Worm (Caenorhabditis elegans) whole organism, L4 larva: ENCODE data around the gene dsl-6.

Source experiments
- F44E2.7 ChIP-seq: fragments of 200-800 bp; sonication (Bioruptor generic); IDR thresholded peaks from 2 replicates; pipeline ENCODE4 v2.1.2; 2022; ENCODE audit warnings: missing genetic modification characterization, missing compliant biosample characterization
- F49E8.2 ChIP-seq: sonication (generic microtip); optimal IDR thresholded peaks from 2 replicates; lab custom pipeline; 2016; ENCODE audit warnings: missing compliant biosample characterization, mild to moderate bottlenecking, missing genetic modification characterization, borderline replicate concordance
- Y105C5A.15 ChIP-seq: fragments of 200-800 bp; sonication (Bioruptor generic); IDR thresholded peaks from 2 replicates; pipeline ENCODE4 v1.3.6; 2022; ENCODE audit warnings: missing genetic modification characterization, missing compliant biosample characterization
- Y5F2A.4 ChIP-seq: fragments of 200-800 bp; sonication (Bioruptor generic); optimal IDR thresholded peaks from 2 replicates; lab custom pipeline; 2018; ENCODE audit warnings: mild to moderate bottlenecking, missing genetic modification characterization, missing compliant biosample characterization
- ZK337.2 ChIP-seq: fragments of 200-800 bp; sonication (Bioruptor generic); IDR thresholded peaks from 2 replicates; pipeline ENCODE4 v1.3.6; 2022; ENCODE audit warnings: missing genetic modification reagents, missing genetic modification characterization, missing compliant biosample characterization
- ZK546.5 ChIP-seq, 2 experiments: sonication (generic microtip); optimal IDR thresholded peaks; 2 replicates each; lab custom pipeline; 2017; ENCODE audit warnings: missing biosample characterization in 2 of 2, missing genetic modification characterization in 2 of 2
- ama-1 ChIP-seq: fragments of 150-350 bp; optimal IDR thresholded peaks from 2 replicates; lab custom pipeline; 2014; ENCODE audit warnings: inconsistent platforms, mixed read lengths
- arid-1 ChIP-seq: fragments of 200-800 bp; sonication (Bioruptor generic); conservative IDR thresholded peaks from 2 replicates; pipeline ENCODE4 v1.3.6; 2022; ENCODE audit warnings: missing genetic modification reagents, missing genetic modification characterization, missing compliant biosample characterization
- attf-4 ChIP-seq: sonication (generic microtip); optimal IDR thresholded peaks from 3 replicates; lab custom pipeline; 2017; ENCODE audit warnings: missing biosample characterization, missing genetic modification characterization
- ceh-32 ChIP-seq: sonication (generic microtip); optimal IDR thresholded peaks from 2 replicates; lab custom pipeline; 2016; ENCODE audit warnings: mild to moderate bottlenecking, missing genetic modification characterization, missing compliant biosample characterization; ENCODE audit not compliant: poor library complexity
- ces-1 ChIP-seq: fragments of 150-350 bp; sonication (generic microtip); optimal IDR thresholded peaks from 4 replicates; lab custom pipeline; 2014; ENCODE audit warnings: missing biosample characterization, missing genetic modification reagents, missing genetic modification characterization
- ctbp-1 ChIP-seq: fragments of 200-800 bp; sonication (Bioruptor generic); IDR thresholded peaks from 2 replicates; pipeline ENCODE4 v1.3.6; 2022; ENCODE audit warnings: missing genetic modification reagents, missing genetic modification characterization, missing compliant biosample characterization
- daf-12 ChIP-seq: fragments of 150-350 bp; optimal IDR thresholded peaks from 2 replicates; lab custom pipeline; 2014; ENCODE audit warnings: missing biosample characterization, missing genetic modification reagents, missing genetic modification characterization
- dmd-6 ChIP-seq: fragments of 200-800 bp; sonication (Bioruptor generic); IDR thresholded peaks from 2 replicates; pipeline ENCODE4 v1.3.6; 2022; ENCODE audit warnings: missing genetic modification reagents, missing genetic modification characterization, missing compliant biosample characterization
- dmd-8 ChIP-seq: fragments of 200-800 bp; sonication (Bioruptor generic); IDR thresholded peaks from 2 replicates; pipeline ENCODE4 v1.3.6; 2022; ENCODE audit warnings: missing genetic modification characterization, missing compliant biosample characterization
- dmd-9 ChIP-seq: fragments of 200-800 bp; sonication (Bioruptor generic); IDR thresholded peaks from 2 replicates; pipeline ENCODE4 v1.3.6; 2022; ENCODE audit warnings: missing genetic modification reagents, missing genetic modification characterization, missing compliant biosample characterization
- dpl-1 ChIP-seq: fragments of 150-350 bp; optimal IDR thresholded peaks from 2 replicates; lab custom pipeline; 2014; ENCODE audit warnings: missing biosample characterization, missing genetic modification reagents, missing genetic modification characterization
- duxl-1 ChIP-seq: sonication (generic microtip); optimal IDR thresholded peaks from 2 replicates; lab custom pipeline; 2016; ENCODE audit warnings: mild to moderate bottlenecking, missing genetic modification characterization, moderate library complexity, missing compliant biosample characterization; ENCODE audit not compliant: poor library complexity
- egl-43 ChIP-seq: fragments of 200-800 bp; sonication (Bioruptor generic); IDR thresholded peaks from 2 replicates; pipeline ENCODE4 v1.3.6; 2022; ENCODE audit warnings: missing genetic modification reagents, missing genetic modification characterization, missing compliant biosample characterization
- fos-1 ChIP-seq: fragments of 150-350 bp; optimal IDR thresholded peaks from 2 replicates; lab custom pipeline; 2014; ENCODE audit warnings: missing biosample characterization, missing genetic modification characterization
- gei-8 ChIP-seq: fragments of 200-800 bp; sonication (Bioruptor generic); optimal IDR thresholded peaks from 2 replicates; lab custom pipeline; 2018; ENCODE audit warnings: mild to moderate bottlenecking, missing genetic modification characterization, missing compliant biosample characterization
- hmg-1.1 ChIP-seq: fragments of 200-800 bp; sonication (Bioruptor generic); IDR thresholded peaks from 2 replicates; pipeline ENCODE4 v1.3.6; 2022; ENCODE audit warnings: missing genetic modification reagents, missing genetic modification characterization, missing compliant biosample characterization
- jun-1 ChIP-seq: fragments of 150-350 bp; optimal IDR thresholded peaks from 2 replicates; lab custom pipeline; 2014; ENCODE audit warnings: missing biosample characterization, missing genetic modification reagents, missing genetic modification characterization
- lin-29 ChIP-seq: fragments of 200-800 bp; sonication (Bioruptor generic); IDR thresholded peaks from 2 replicates; pipeline ENCODE4 v1.3.6; 2022; ENCODE audit warnings: missing genetic modification reagents, missing genetic modification characterization, missing compliant biosample characterization
- lin-39 ChIP-seq: fragments of 150-350 bp; optimal IDR thresholded peaks from 2 replicates; lab custom pipeline; 2014; ENCODE audit warnings: missing biosample characterization, missing genetic modification reagents, missing genetic modification characterization
- madf-5 ChIP-seq, 2 experiments: fragments of 200-800 bp; sonication (Bioruptor generic); IDR thresholded peaks; 2 replicates each; pipeline ENCODE4 v1.3.6; 2022; ENCODE audit warnings: missing compliant biosample characterization in 2 of 2, missing genetic modification characterization in 2 of 2
- mdl-1 ChIP-seq, 2 experiments: fragments of 150-350 bp in 1 of 2; sonication (generic microtip) in 1 of 2; optimal IDR thresholded peaks; 2 replicates each; lab custom pipeline; 2014 to 2017; ENCODE audit warnings: missing biosample characterization in 2 of 2, missing genetic modification characterization in 2 of 2
- mes-2 ChIP-seq: sonication (generic microtip); optimal IDR thresholded peaks from 2 replicates; lab custom pipeline; 2016; ENCODE audit warnings: missing genotype, mild to moderate bottlenecking, missing genetic modification characterization, missing compliant biosample characterization; ENCODE audit not compliant: poor library complexity, severe bottlenecking
- mxl-2 ChIP-seq: fragments of 200-800 bp; sonication (Bioruptor generic); conservative IDR thresholded peaks from 2 replicates; pipeline ENCODE4 v1.3.6; 2022; ENCODE audit warnings: missing genetic modification reagents, missing genetic modification characterization, missing compliant biosample characterization
- nhr-10 ChIP-seq: fragments of 150-350 bp; optimal IDR thresholded peaks from 2 replicates; lab custom pipeline; 2014; ENCODE audit warnings: missing biosample characterization, missing genetic modification characterization
- nhr-25 ChIP-seq: sonication (generic microtip); optimal IDR thresholded peaks from 2 replicates; lab custom pipeline; 2017; ENCODE audit warnings: missing genetic modification characterization, mild to moderate bottlenecking, missing compliant biosample characterization, antibody characterized with exemption, moderate library complexity, borderline replicate concordance; ENCODE audit not compliant: insufficient read depth
- nhr-41 ChIP-seq: fragments of 200-800 bp; sonication (Bioruptor generic); IDR thresholded peaks from 2 replicates; pipeline ENCODE4 v1.3.6; 2022; ENCODE audit warnings: missing genetic modification reagents, missing genetic modification characterization, missing compliant biosample characterization
- nhr-42 ChIP-seq: fragments of 200-800 bp; sonication (Bioruptor generic); IDR thresholded peaks from 2 replicates; pipeline ENCODE4 v1.3.6; 2022; ENCODE audit warnings: missing genetic modification characterization, missing compliant biosample characterization
- nhr-6 ChIP-seq: fragments of 150-350 bp; optimal IDR thresholded peaks from 2 replicates; lab custom pipeline; 2014; ENCODE audit warnings: missing biosample characterization, missing genetic modification characterization
- nhr-76 ChIP-seq: fragments of 150-350 bp; optimal IDR thresholded peaks from 2 replicates; lab custom pipeline; 2014; ENCODE audit warnings: missing biosample characterization, missing genetic modification characterization
- nhr-77 ChIP-seq: fragments of 150-350 bp; optimal IDR thresholded peaks from 2 replicates; lab custom pipeline; 2014; ENCODE audit warnings: missing biosample characterization, missing genetic modification characterization
- pha-4 ChIP-seq, 2 experiments: fragments of 150-350 bp in 1 of 2; fragments of 200-800 bp in 1 of 2; sonication (Bioruptor generic) in 1 of 2; IDR thresholded peaks in 1 of 2; optimal IDR thresholded peaks in 1 of 2; 2 replicates each; pipeline versions ENCODE4 v1.3.6 to Lab custom; 2014 to 2022; ENCODE audit warnings: missing genetic modification characterization in 2 of 2, missing genetic modification reagents in 2 of 2, missing biosample characterization in 1 of 2, missing compliant biosample characterization in 1 of 2
- php-3 ChIP-seq: fragments of 200-800 bp; sonication (Bioruptor generic); IDR thresholded peaks from 2 replicates; pipeline ENCODE4 v1.3.6; 2022; ENCODE audit warnings: missing genetic modification reagents, missing genetic modification characterization, missing compliant biosample characterization
- set-16 ChIP-seq: fragments of 200-800 bp; sonication (Bioruptor generic); IDR thresholded peaks from 2 replicates; pipeline ENCODE4 v1.3.6; 2022; ENCODE audit warnings: missing genetic modification reagents, missing genetic modification characterization, missing compliant biosample characterization
- skn-1 ChIP-seq: fragments of 150-350 bp; optimal IDR thresholded peaks from 2 replicates; lab custom pipeline; 2014; ENCODE audit warnings: missing biosample characterization, missing genetic modification characterization
- snpc-1.2 ChIP-seq: fragments of 200-800 bp; sonication (Bioruptor generic); IDR thresholded peaks from 2 replicates; pipeline ENCODE4 v1.3.6; 2022; ENCODE audit warnings: missing genetic modification reagents, missing genetic modification characterization, missing compliant biosample characterization
- zag-1 ChIP-seq: fragments of 150-350 bp; optimal IDR thresholded peaks from 2 replicates; lab custom pipeline; 2014; ENCODE audit warnings: missing biosample characterization, missing genetic modification characterization

The dsl-6 gene

DNA sequence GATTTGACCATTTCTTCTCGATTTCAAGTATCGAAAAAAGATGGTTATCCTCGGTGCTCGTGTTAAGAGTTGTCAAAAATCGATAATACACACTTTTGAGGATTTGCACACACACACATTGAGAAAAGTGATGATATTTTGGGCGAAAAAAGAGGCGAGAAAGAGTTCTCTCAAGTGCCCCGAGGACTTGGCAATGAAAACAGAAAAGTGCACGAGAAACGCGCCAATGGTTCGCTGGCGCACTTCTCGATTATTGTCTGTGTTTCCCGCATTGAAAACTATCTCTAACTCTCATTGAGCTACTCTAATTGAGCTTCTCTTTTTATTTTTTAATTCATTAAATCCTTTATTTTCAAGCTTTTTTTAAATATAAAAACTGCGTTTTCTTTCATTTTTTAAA, 35.6 kb upstream of the dsl-6 start (continued):
- TF ChIP-seq egl-43 (GFP tag; lab: Robert Waterston, UW), result no peak
- TF ChIP-seq dmd-9 (GFP tag; lab: Robert Waterston, UW), result no peak
- no peak for TF ChIP-seq zag-1 (tag; lab: Kevin White, UChicago)
- no peak for TF ChIP-seq gei-8 (GFP tag; lab: Kevin White, UChicago)
- TF ChIP-seq mes-2 (tag; lab: Kevin White, UChicago), result no peak
- 0 out of 2 replicates have a peak, but pooled peaks have one; percentile 41 for TF ChIP-seq dmd-6 (GFP tag; lab: Robert Waterston, UW)
- TF ChIP-seq nhr-10 (tag; lab: Kevin White, UChicago), result no peak
- TF ChIP-seq jun-1 (tag; lab: Kevin White, UChicago), result no peak
- no peak for TF ChIP-seq attf-4 (tag; lab: Kevin White, UChicago)
- no peak for TF ChIP-seq fos-1 (tag; lab: Kevin White, UChicago)
- no peak for TF ChIP-seq lin-39 (tag; lab: Kevin White, UChicago)
- TF ChIP-seq ZK337.2 (GFP tag; lab: Robert Waterston, UW), result no peak
- no peak for TF ChIP-seq ZK546.5 (tag; optimal IDR thresholded peaks at IDR 0.05; lab: Kevin White, UChicago)
- no peak for TF ChIP-seq skn-1 (tag; lab: Kevin White, UChicago)
- no peak for TF ChIP-seq duxl-1 (tag; lab: Kevin White, UChicago)
- TF ChIP-seq nhr-42, result no peak
- TF ChIP-seq hmg-1.1, result peak; percentile 57; the same call in 1 of the 2 replicates
- TF ChIP-seq nhr-76 (tag; lab: Kevin White, UChicago), result no peak
- peak; percentile 66 for TF ChIP-seq dpl-1 (GFP tag; lab: Kevin White, UChicago)
- TF ChIP-seq nhr-25 (tag; lab: Kevin White, UChicago), result no peak
- TF ChIP-seq arid-1 (GFP tag; lab: Robert Waterston, UW), result no peak
- no peak for TF ChIP-seq php-3 (GFP tag; lab: Robert Waterston, UW)
- no peak for TF ChIP-seq mxl-2 (GFP tag; lab: Robert Waterston, UW)
- no peak for TF ChIP-seq F49E8.2 (tag; lab: Kevin White, UChicago)
- TF ChIP-seq nhr-77 (tag; lab: Kevin White, UChicago), result peak; percentile 28
- TF ChIP-seq nhr-41 (GFP tag; lab: Robert Waterston, UW), result no peak
- no peak for TF ChIP-seq daf-12 (tag; lab: Kevin White, UChicago)
- no peak for TF ChIP-seq Y5F2A.4 (GFP tag; lab: Kevin White, UChicago)
- no peak for TF ChIP-seq F44E2.7 (GFP tag; lab: Robert Waterston, UW)
- TF ChIP-seq mdl-1 (tag; optimal IDR thresholded peaks at IDR 0.05; lab: Kevin White, UChicago), result no peak
- TF ChIP-seq nhr-6 (tag; lab: Kevin White, UChicago), result peak; percentile 14
- no peak for TF ChIP-seq madf-5 (GFP tag; IDR thresholded peaks at IDR 0.05; lab: Robert Waterston, UW)

DNA sequence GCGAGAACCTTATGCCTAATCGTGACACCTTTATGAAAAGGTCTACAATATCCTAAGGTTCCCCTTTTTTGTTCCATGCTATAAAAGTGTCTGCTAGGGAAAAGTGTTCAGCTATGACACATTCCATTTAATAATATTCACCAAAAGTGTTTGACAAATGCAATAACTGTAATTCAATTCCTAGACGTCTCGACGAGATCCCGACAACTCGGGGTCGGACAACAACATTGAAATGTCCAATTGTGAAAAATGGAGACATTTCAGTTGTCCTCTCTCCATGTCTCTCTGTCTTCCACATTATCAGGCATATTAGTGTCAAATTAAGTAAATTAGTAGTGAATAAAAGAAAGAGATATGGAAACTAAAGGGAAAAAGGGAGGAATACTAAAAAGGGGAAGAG, 33.3 kb upstream of the dsl-6 start:
- TF ChIP-seq ceh-32 (tag; lab: Kevin White, UChicago) (no peak), dmd-8 (no peak), F49E8.2 (tag; lab: Kevin White, UChicago) (no peak), ctbp-1 (0 out of 2 replicates have a peak, but pooled peaks have one; percentile 28), Y5F2A.4 (GFP tag; lab: Kevin White, UChicago) (no peak), nhr-77 (tag; lab: Kevin White, UChicago) (no peak), pha-4 (GFP tag; IDR thresholded peaks at IDR 0.05; lab: Robert Waterston, UW) (no peak), pha-4 (tag; optimal IDR thresholded peaks at IDR 0.05; lab: Kevin White, UChicago) (no peak), lin-29 (GFP tag; lab: Robert Waterston, UW) (no peak), skn-1 (tag; lab: Kevin White, UChicago) (no peak), set-16 (GFP tag; lab: Robert Waterston, UW) (no peak), Y105C5A.15 (GFP tag; lab: Robert Waterston, UW) (no peak), attf-4 (tag; lab: Kevin White, UChicago) (no peak), ama-1 (lab: Kevin White, UChicago) (no peak), ces-1 (GFP tag; lab: Kevin White, UChicago) (peak; percentile 28), snpc-1.2 (GFP tag; lab: Robert Waterston, UW) (no peak)
